Worm (Caenorhabditis elegans) whole organism, L4/young adult: ENCODE results near the gene math-33.
A peak's percentile ranks its signal among the peaks of the same experiment; 100 is the strongest.

Experiments used
- W03F9.2 ChIP-seq: fragments of 150-350 bp; optimal IDR thresholded peaks from 2 replicates; lab custom pipeline; 2014; ENCODE audit warnings: missing biosample characterization, missing genetic modification characterization
- him-1 ChIP-seq: sonication (generic microtip); optimal IDR thresholded peaks from 2 replicates; lab custom pipeline; 2016; ENCODE audit warnings: missing genotype, missing genetic modification reagents, missing genetic modification characterization, missing compliant biosample characterization

DNA sequence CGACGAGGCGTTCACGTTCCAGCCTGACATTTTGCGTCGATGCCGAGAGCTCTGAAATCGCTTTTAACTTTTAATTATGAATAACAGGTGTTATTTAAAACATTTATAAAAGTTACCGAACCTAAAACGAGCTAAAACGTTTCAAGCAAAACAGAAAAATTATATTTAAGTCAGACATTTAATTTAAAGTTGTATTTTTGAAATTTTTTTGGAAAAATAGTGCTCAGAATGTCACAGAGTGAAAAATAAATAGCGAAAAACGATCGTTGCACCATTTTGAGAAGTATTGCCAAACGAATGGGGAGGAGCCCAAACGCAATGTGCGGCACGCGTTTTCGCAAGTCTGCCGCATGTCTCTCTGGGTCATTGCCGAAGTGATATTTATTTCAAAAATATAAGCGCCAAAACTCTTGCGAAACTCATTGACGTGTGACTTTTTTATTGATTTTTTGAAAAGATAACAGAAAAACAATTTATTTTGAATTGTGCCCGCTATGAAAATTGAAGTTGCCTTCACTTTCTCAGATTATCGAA, 599 bp upstream of the math-33 start, which contains the start of gene erfa-3:
- TF ChIP-seq him-1 (tag; lab: Kevin White, UChicago), result no peak
- TF ChIP-seq W03F9.2 (tag; lab: Kevin White, UChicago), result peak; percentile 68
